Worm (Caenorhabditis elegans): Measurements from ENCODE around the gene F55G11.6.

Gene F55G11.6

DNA sequence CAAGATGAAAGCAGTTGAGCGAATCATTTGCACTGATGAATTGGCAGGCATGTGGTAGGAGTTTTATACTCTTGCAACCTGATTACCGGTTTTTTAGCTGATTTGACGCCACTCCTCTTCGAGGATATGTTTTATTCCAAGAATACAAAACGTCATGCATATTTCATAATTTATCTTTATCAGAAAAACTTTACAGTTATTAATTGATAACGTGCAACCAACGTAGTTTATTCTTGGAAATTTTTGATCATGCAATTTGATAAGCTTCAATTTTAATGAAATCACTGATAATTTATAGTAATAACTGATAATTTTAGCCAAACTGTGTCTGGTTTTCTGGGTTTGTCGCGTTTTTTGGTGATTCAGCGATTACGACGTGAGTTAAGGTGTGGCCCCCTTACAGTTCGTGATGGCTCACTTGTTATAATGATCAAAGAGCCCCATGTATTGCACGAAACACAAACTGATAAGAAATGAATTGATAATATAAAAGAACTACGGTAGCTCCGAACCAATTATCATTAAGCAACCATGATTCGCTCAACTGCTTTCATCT is 21.5 kb upstream of the F55G11.6 start, which contains the start of the genes cld-1 and dod-21:
cld-1 (minus strand) TSS at position 51 of the 556 bp plus-strand sequence.
dod-21 (plus strand) TSS at position 518 of the 556 bp plus-strand sequence.
- TF ChIP-seq med-1 (GFP tag; optimal IDR thresholded peaks at IDR 0.05; ENCODE audit: insufficient read depth) (no peak), ref-1 (GFP tag; conservative IDR thresholded peaks at IDR 0.05) (no peak), ztf-29 (GFP tag; IDR thresholded peaks at IDR 0.05) (no peak), cog-1 (tag; optimal IDR thresholded peaks at IDR 0.05) (no peak), klf-2 (GFP tag; conservative IDR thresholded peaks at IDR 0.05) (no peak), flt-1 (GFP tag; IDR thresholded peaks at IDR 0.05) (no peak), tab-1 (GFP tag; IDR thresholded peaks at IDR 0.05) (no peak), T22C8.4 (GFP tag; IDR thresholded peaks at IDR 0.05) (no peak), ztf-23 (GFP tag; IDR thresholded peaks at IDR 0.05) (no peak)

DNA sequence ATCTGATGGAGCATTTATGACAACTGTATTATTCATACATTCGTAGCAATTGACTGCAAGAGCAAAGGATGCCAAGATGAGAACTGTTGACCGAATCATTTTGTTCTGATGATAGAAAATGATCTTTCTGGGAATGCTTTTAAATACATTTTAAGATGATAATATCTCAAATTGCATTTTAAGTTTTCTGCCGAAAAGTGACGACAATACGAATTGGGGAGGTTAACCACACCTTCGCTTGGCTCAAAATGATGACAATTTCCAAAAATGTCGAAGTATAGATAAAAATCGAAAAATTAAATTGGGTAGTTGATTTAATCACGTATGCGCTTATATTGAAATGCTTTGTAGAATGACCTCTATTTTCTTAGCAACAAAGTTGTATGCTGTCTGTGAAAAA is 16.6 kb upstream of the F55G11.6 start, which contains the start of gene dod-24:
dod-24 (minus strand) TSS at position 101 of the 400 bp plus-strand sequence.
- TF ChIP-seq cog-1 (tag; optimal IDR thresholded peaks at IDR 0.05), result no peak
- TF ChIP-seq flt-1 (GFP tag; IDR thresholded peaks at IDR 0.05), result no peak
- no peak for TF ChIP-seq T22C8.4 (GFP tag; IDR thresholded peaks at IDR 0.05)
- no peak for TF ChIP-seq ref-1 (GFP tag; conservative IDR thresholded peaks at IDR 0.05)
- TF ChIP-seq klf-2 (GFP tag; conservative IDR thresholded peaks at IDR 0.05), result no peak

DNA sequence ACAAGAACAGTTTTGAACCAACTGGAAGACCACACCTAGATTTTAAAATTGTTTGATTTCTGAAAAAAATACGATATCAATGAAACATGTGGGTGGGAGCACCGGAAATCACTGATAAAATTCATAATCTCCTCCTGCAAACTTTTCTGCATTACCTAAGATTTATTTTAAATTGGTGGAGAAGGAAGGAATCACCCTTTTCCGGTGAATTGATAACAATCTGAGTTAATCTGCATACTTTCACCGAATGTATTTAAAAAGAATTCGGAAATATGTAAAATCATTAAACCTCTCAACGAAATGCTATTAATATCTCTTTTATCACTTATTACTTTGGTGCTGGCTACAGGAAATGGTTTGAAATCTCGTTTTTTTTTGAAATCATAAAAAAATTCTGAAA is 15.2 kb upstream of the F55G11.6 start, which contains the start of gene dct-19:
dct-19 (plus strand) TSS at position 301 of the 400 bp plus-strand sequence.
- TF ChIP-seq klf-2 (GFP tag; conservative IDR thresholded peaks at IDR 0.05) (no peak), cog-1 (tag; optimal IDR thresholded peaks at IDR 0.05) (no peak), T22C8.4 (GFP tag; IDR thresholded peaks at IDR 0.05) (no peak), ztf-29 (GFP tag; IDR thresholded peaks at IDR 0.05) (no peak)

DNA sequence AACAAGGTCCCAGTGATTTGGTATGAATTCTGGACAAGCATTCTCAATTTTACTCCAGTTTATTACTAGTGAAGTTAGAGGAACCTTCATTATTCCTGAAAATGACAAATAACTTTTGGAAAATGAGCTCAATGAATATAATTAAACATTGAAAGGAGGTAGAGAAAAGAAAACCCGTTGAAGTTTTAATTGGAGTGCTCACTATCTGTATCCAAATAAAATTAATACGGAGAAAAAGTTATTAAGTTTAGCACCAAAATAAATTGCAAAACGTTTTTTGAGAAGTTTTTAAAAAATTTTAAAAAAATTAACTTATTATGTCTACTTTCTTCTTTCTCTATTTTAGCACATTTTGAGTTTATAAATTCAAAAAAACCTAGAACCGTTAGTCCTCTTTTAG is 11.3 kb upstream of the F55G11.6 start, which contains the start of gene F55G11.1:
F55G11.1 (minus strand) TSS at position 101 of the 400 bp plus-strand sequence.
- TF ChIP-seq flt-1 (GFP tag; IDR thresholded peaks at IDR 0.05) (no peak), cog-1 (tag; optimal IDR thresholded peaks at IDR 0.05) (no peak), med-1 (GFP tag; optimal IDR thresholded peaks at IDR 0.05; ENCODE audit: insufficient read depth) (no peak), tab-1 (GFP tag; IDR thresholded peaks at IDR 0.05) (no peak), ztf-29 (GFP tag; IDR thresholded peaks at IDR 0.05) (no peak), ztf-23 (GFP tag; IDR thresholded peaks at IDR 0.05) (no peak), ref-1 (GFP tag; conservative IDR thresholded peaks at IDR 0.05) (no peak), T22C8.4 (GFP tag; IDR thresholded peaks at IDR 0.05) (no peak)

DNA sequence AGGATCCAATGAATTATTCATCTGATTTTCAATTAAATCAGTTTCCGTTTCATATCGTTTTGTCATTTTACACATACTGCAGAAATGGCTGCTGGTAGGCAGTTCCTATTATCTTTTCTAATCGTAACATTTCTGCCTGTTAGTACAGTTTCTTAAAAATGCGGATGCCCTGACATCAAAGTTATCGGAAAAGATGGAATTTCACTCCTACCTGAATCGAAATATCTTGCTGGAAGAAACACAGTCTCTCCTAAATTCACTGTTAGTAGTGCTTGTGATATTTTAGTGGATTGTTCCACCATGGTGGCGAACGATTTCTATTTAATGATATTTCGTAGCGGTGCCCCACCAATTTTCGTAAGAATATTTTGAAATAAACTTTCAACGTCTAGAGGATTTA is 9.4 kb upstream of the F55G11.6 start, which contains the start of gene F55G11.10:
F55G11.10 (plus strand) TSS at position 301 of the 400 bp plus-strand sequence.
- TF ChIP-seq ztf-23 (GFP tag; IDR thresholded peaks at IDR 0.05) (no peak), cog-1 (tag; optimal IDR thresholded peaks at IDR 0.05) (no peak), tab-1 (GFP tag; IDR thresholded peaks at IDR 0.05) (no peak), klf-2 (GFP tag; conservative IDR thresholded peaks at IDR 0.05) (no peak), med-1 (GFP tag; optimal IDR thresholded peaks at IDR 0.05; ENCODE audit: insufficient read depth) (no peak), ref-1 (GFP tag; conservative IDR thresholded peaks at IDR 0.05) (no peak), flt-1 (GFP tag; IDR thresholded peaks at IDR 0.05) (no peak), ztf-29 (GFP tag; IDR thresholded peaks at IDR 0.05) (no peak), T22C8.4 (GFP tag; IDR thresholded peaks at IDR 0.05) (no peak)

DNA sequence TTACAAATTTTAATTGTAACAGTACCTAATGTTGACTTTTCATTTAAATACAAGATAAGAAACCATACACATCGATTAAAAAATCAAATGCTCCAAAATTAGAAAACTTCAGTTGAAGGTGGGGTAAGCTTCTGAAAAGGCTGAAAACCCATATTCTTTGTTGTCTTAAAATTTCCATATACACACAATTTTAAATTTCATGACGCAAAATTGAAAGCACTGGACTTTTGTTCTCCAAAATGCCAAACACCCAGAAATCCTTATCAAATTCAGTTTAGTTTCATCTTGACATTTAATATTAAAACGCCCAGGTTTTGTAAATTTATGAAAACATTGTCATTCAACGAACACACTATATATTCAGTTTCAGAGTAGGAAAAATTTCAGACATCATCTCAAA is 2.3 kb downstream of the F55G11.6 start, which contains the start of gene F55G11.7:
F55G11.7 (plus strand) TSS at position 301 of the 400 bp plus-strand sequence.
- TF ChIP-seq med-1 (GFP tag; optimal IDR thresholded peaks at IDR 0.05; ENCODE audit: insufficient read depth), result no peak

DNA sequence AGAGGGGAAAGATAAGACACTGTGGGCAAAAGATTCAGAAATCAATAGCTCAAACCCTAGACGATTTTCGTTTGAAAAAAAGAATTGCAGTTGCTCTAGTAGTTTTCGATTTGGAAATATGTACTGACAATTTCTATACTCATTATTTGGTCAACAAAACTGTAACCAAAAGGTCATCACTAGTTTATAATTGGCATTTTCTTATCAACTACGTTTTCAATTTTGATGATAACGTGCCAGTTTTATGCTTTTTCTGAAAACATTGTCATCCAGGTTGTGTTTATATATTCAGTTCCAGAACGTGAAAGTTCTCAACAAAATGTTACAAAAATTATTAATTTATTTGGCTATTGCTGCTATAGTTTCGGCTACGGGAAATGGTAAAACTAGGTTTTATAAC is 4.7 kb downstream of the F55G11.6 start, which contains the start of gene F55G11.8:
F55G11.8 (plus strand) TSS at position 245 of the 400 bp plus-strand sequence.
- TF ChIP-seq cog-1 (tag; optimal IDR thresholded peaks at IDR 0.05) (no peak), ref-1 (GFP tag; conservative IDR thresholded peaks at IDR 0.05) (no peak)

DNA sequence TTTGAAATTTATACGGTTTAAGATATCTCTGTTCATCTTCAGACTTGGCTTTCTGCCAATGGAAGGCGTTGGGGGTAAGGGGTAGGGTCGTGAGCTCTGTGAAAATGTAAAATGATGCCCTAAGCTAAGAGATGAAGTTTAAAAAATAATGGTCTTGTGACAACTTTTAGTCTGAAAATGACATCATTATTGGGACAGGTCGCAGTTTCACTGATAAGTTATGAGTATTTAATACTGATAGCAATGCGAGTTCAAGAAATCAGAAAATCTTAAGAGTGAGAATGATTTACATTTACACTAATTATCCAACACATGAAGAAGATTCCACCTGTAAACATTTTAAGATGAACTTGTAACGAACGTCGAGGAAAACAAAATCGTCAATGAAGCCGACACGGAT is 6.8 kb downstream of the F55G11.6 start:
- no peak for TF ChIP-seq tab-1 (GFP tag; IDR thresholded peaks at IDR 0.05)

DNA sequence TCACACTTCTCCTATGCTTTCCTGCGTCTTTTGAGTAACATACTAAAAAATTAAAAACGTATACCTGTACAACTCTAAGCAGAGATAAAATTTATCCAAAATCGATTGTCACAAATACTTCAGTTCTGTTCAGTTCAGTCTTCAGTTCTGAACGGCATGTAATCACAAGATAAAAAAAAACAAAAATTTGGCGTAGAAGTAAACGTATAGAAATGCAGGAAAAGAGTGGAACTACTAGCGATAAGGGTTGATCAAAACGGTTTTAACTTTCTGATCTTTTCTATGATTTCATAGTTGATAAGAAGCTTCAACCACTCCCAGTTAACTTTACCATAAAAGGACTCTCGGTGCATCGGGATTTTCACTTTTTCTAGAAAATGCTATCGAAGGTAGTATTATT is 7.2 kb downstream of the F55G11.6 start, which contains the start of gene dod-22:
dod-22 (plus strand) TSS at position 301 of the 400 bp plus-strand sequence.
- TF ChIP-seq ztf-29 (GFP tag; IDR thresholded peaks at IDR 0.05), result no peak
- TF ChIP-seq tab-1 (GFP tag; IDR thresholded peaks at IDR 0.05), result no peak
- no peak for TF ChIP-seq flt-1 (GFP tag; IDR thresholded peaks at IDR 0.05)
- TF ChIP-seq ref-1 (GFP tag; conservative IDR thresholded peaks at IDR 0.05), result no peak
- no peak for TF ChIP-seq med-1 (GFP tag; optimal IDR thresholded peaks at IDR 0.05; ENCODE audit: insufficient read depth)
- no peak for TF ChIP-seq ztf-23 (GFP tag; IDR thresholded peaks at IDR 0.05)
- no peak for TF ChIP-seq T22C8.4 (GFP tag; IDR thresholded peaks at IDR 0.05)

DNA sequence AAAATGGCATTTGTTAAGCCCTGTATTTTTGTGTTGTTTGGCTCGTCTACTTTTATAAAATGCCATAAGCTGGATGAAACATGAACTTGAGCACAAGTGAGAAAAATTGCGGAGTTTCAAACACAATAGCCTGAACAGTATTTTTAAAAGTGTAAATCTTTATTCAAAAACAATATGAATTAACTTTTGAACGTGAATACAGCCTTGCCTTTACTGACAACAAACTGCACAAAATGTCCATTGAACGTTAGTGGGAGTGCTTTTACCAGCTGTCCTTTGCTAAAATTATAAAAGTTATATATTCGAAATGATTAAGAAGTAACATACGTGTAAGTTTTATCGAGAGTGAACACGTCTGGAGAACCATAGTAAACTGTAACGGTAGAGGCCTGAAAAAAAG is 9.5 kb downstream of the F55G11.6 start:
- TF ChIP-seq flt-1 (GFP tag; IDR thresholded peaks at IDR 0.05) (no peak), klf-2 (GFP tag; conservative IDR thresholded peaks at IDR 0.05) (no peak), cog-1 (tag; optimal IDR thresholded peaks at IDR 0.05) (no peak), ref-1 (GFP tag; conservative IDR thresholded peaks at IDR 0.05) (no peak), tab-1 (GFP tag; IDR thresholded peaks at IDR 0.05) (no peak), med-1 (GFP tag; optimal IDR thresholded peaks at IDR 0.05; ENCODE audit: insufficient read depth) (no peak), ztf-23 (GFP tag; IDR thresholded peaks at IDR 0.05) (no peak), T22C8.4 (GFP tag; IDR thresholded peaks at IDR 0.05) (no peak), ztf-29 (GFP tag; IDR thresholded peaks at IDR 0.05) (no peak)

DNA sequence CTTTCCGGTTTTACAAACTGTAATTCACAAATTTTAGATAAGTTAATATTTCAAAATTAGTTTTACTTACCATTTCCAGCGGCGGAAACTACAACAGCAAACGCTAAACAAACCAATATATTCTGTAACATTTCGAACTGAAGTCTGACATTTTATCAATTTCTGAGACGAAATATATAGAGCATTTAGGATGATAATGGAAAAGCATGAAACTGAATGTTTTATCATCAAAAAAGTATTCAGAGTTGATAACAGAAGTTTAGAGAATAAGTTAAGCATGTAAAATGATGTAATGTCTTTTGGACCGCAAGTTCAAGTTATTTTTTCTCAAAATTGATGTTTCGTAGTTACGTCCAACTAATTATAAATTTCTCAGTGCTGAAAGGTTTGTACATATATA is 11.3 kb downstream of the F55G11.6 start, which contains the start of gene F55G11.2:
F55G11.2 (minus strand) TSS at position 149 of the 400 bp plus-strand sequence.
- TF ChIP-seq med-1 (GFP tag; optimal IDR thresholded peaks at IDR 0.05; ENCODE audit: insufficient read depth) (no peak), ref-1 (GFP tag; conservative IDR thresholded peaks at IDR 0.05) (no peak), ztf-29 (GFP tag; IDR thresholded peaks at IDR 0.05) (no peak), tab-1 (GFP tag; IDR thresholded peaks at IDR 0.05) (no peak), ztf-23 (GFP tag; IDR thresholded peaks at IDR 0.05) (no peak), klf-2 (GFP tag; conservative IDR thresholded peaks at IDR 0.05) (no peak), cog-1 (tag; optimal IDR thresholded peaks at IDR 0.05) (no peak), T22C8.4 (GFP tag; IDR thresholded peaks at IDR 0.05) (no peak), flt-1 (GFP tag; IDR thresholded peaks at IDR 0.05) (no peak)
